Worm (Caenorhabditis elegans) whole organism, young adult: ENCODE data around the gene nhr-128.

Source experiments
- F39B2.1 ChIP-seq: fragments of 200-800 bp; sonication (Bioruptor generic); IDR thresholded peaks from 2 replicates; pipeline ENCODE4 v1.3.6; 2022; ENCODE audit warnings: missing genetic modification reagents, missing genetic modification characterization, missing compliant biosample characterization
- ama-1 ChIP-seq, 3 experiments: fragments of 150-350 bp in 1 of 3; sonication (generic microtip) in 2 of 3; optimal IDR thresholded peaks; 2 replicates each; lab custom pipeline; 2014 to 2018; ENCODE audit warnings: missing biosample characterization in 2 of 3, missing genetic modification characterization in 2 of 3, missing genetic modification reagents in 2 of 3
- mes-4 ChIP-seq: sonication (generic microtip); optimal IDR thresholded peaks from 2 replicates; lab custom pipeline; 2016; ENCODE audit warnings: missing genotype, missing genetic modification characterization, missing compliant biosample characterization
- rcor-1 ChIP-seq: fragments of 200-800 bp; sonication (Bioruptor generic); IDR thresholded peaks from 2 replicates; pipeline ENCODE4 v1.3.6; 2022; ENCODE audit warnings: missing genetic modification reagents, missing genetic modification characterization, missing compliant biosample characterization
- rec-8 ChIP-seq, 2 experiments: sonication (generic microtip); optimal IDR thresholded peaks; 2 replicates each; lab custom pipeline; 2016; ENCODE audit warnings: mild to moderate bottlenecking in 2 of 2, missing genetic modification characterization in 2 of 2, missing genetic modification reagents in 2 of 2, missing genotype in 2 of 2, missing biosample characterization in 1 of 2, missing compliant biosample characterization in 1 of 2, moderate library complexity in 1 of 2
- sdz-38 ChIP-seq: sonication (generic microtip); optimal IDR thresholded peaks from 2 replicates; lab custom pipeline; 2016; ENCODE audit warnings: missing genotype, missing genetic modification characterization, missing compliant biosample characterization
- sea-2 ChIP-seq: fragments of 200-800 bp; sonication (Bioruptor generic); IDR thresholded peaks from 2 replicates; pipeline ENCODE4 v1.3.6; 2022; ENCODE audit warnings: missing genetic modification characterization, missing compliant biosample characterization

ce11 chrV:2191122-2191521, 30.7 kb upstream of the nhr-128 start, which contains the start of gene srbc-42:
- TF ChIP-seq sea-2 (GFP tag; lab: Robert Waterston, UW) (no peak), ama-1 (optimal IDR thresholded peaks at IDR 0.05; lab: Kevin White, UChicago) (no peak), ama-1 (GFP tag; optimal IDR thresholded peaks at IDR 0.05; lab: Kevin White, UChicago) (no peak), rcor-1 (GFP tag; lab: Robert Waterston, UW) (no peak), mes-4 (no peak), sdz-38 (tag; lab: Kevin White, UChicago) (no peak), rec-8 (tag; optimal IDR thresholded peaks at IDR 0.05; lab: Kevin White, UChicago) (no peak), F39B2.1 (GFP tag; lab: Robert Waterston, UW) (no peak)
